Worm (Caenorhabditis elegans) whole organism, young adult: Measurements from ENCODE around the gene cht-2.

Source experiments
- B0336.3 ChIP-seq: fragments of 200-800 bp; sonication (Bioruptor generic); IDR thresholded peaks from 2 replicates; pipeline ENCODE4 v1.3.6; 2022; ENCODE audit warnings: missing genetic modification characterization, missing compliant biosample characterization
- D2030.7 ChIP-seq: fragments of 200-800 bp; sonication (Bioruptor generic); IDR thresholded peaks from 2 replicates; pipeline ENCODE4 v1.3.6; 2022; ENCODE audit warnings: missing genetic modification reagents, missing genetic modification characterization, missing compliant biosample characterization
- F52B5.7 ChIP-seq: sonication (generic microtip); optimal IDR thresholded peaks from 2 replicates; lab custom pipeline; 2016; ENCODE audit warnings: mild to moderate bottlenecking, missing genetic modification characterization, missing compliant biosample characterization
- F55B11.4 ChIP-seq: sonication (generic microtip); optimal IDR thresholded peaks from 2 replicates; lab custom pipeline; 2016; ENCODE audit warnings: missing compliant biosample characterization, missing genetic modification characterization, borderline replicate concordance; ENCODE audit not compliant: insufficient read depth
- F57A8.1 ChIP-seq: fragments of 200-800 bp; sonication (Bioruptor generic); optimal IDR thresholded peaks from 2 replicates; lab custom pipeline; 2018; ENCODE audit warnings: mild to moderate bottlenecking, missing genetic modification characterization, moderate library complexity, missing compliant biosample characterization
- Y56A3A.18 ChIP-seq: fragments of 200-800 bp; sonication (Bioruptor generic); IDR thresholded peaks from 2 replicates; pipeline ENCODE4 v1.3.6; 2022; ENCODE audit warnings: missing genetic modification reagents, missing genetic modification characterization, missing compliant biosample characterization
- akir-1 ChIP-seq: fragments of 200-800 bp; sonication (Bioruptor generic); optimal IDR thresholded peaks from 2 replicates; lab custom pipeline; 2018; ENCODE audit warnings: mild to moderate bottlenecking, missing genetic modification characterization, moderate library complexity, missing compliant biosample characterization
- aptf-3 ChIP-seq: fragments of 200-800 bp; sonication (Bioruptor generic); IDR thresholded peaks from 2 replicates; pipeline ENCODE4 v1.3.6; 2022; ENCODE audit warnings: missing genetic modification characterization, missing compliant biosample characterization
- atf-7 ChIP-seq: sonication (generic microtip); optimal IDR thresholded peaks from 2 replicates; lab custom pipeline; 2017; ENCODE audit warnings: mild to moderate bottlenecking, missing genetic modification characterization, missing compliant biosample characterization
- athp-1 ChIP-seq: sonication (generic microtip); optimal IDR thresholded peaks from 2 replicates; lab custom pipeline; 2017; ENCODE audit warnings: mild to moderate bottlenecking, missing genetic modification characterization, missing compliant biosample characterization
- attf-5 ChIP-seq: fragments of 200-800 bp; sonication (Bioruptor generic); optimal IDR thresholded peaks from 2 replicates; lab custom pipeline; 2018; ENCODE audit warnings: mild to moderate bottlenecking, missing genetic modification characterization, missing compliant biosample characterization
- bed-2 ChIP-seq: fragments of 200-800 bp; sonication (Bioruptor generic); IDR thresholded peaks from 2 replicates; pipeline ENCODE4 v1.3.6; 2022; ENCODE audit warnings: missing genetic modification reagents, missing genetic modification characterization, missing compliant biosample characterization
- cebp-1 ChIP-seq, 2 experiments: fragments of 200-800 bp in 1 of 2; sonication (Bioruptor generic) in 1 of 2; sonication (generic microtip) in 1 of 2; IDR thresholded peaks in 1 of 2; optimal IDR thresholded peaks in 1 of 2; 2 replicates each; pipeline versions ENCODE4 v1.3.6 to Lab custom; 2017 to 2022; ENCODE audit warnings: missing compliant biosample characterization in 2 of 2, missing genetic modification characterization in 2 of 2, mild to moderate bottlenecking in 1 of 2, missing genetic modification reagents in 1 of 2, moderate library complexity in 1 of 2
- chd-7 ChIP-seq: sonication (generic microtip); optimal IDR thresholded peaks from 2 replicates; lab custom pipeline; 2016; ENCODE audit warnings: mild to moderate bottlenecking, missing genetic modification characterization, moderate library complexity, missing compliant biosample characterization
- ekl-4 ChIP-seq: fragments of 200-800 bp; sonication (Bioruptor generic); IDR thresholded peaks from 2 replicates; pipeline ENCODE4 v1.3.6; 2022; ENCODE audit warnings: missing genetic modification reagents, missing genetic modification characterization, missing compliant biosample characterization
- fkh-3 ChIP-seq: sonication (generic microtip); optimal IDR thresholded peaks from 2 replicates; lab custom pipeline; 2016; ENCODE audit warnings: mild to moderate bottlenecking, missing genetic modification characterization, missing compliant biosample characterization
- hrde-1 ChIP-seq: sonication (generic microtip); optimal IDR thresholded peaks from 2 replicates; lab custom pipeline; 2016; ENCODE audit warnings: missing genetic modification characterization, mild to moderate bottlenecking, missing compliant biosample characterization, moderate library complexity, missing genotype, missing genetic modification reagents, borderline replicate concordance
- lag-1 ChIP-seq: fragments of 200-800 bp; sonication (Bioruptor generic); IDR thresholded peaks from 2 replicates; pipeline ENCODE4 v1.3.6; 2022; ENCODE audit warnings: missing genetic modification reagents, missing genetic modification characterization, missing compliant biosample characterization
- let-607 ChIP-seq, 2 experiments: fragments of 200-800 bp in 1 of 2; sonication (Bioruptor generic) in 1 of 2; sonication (generic microtip) in 1 of 2; optimal IDR thresholded peaks; 2 replicates each; lab custom pipeline; 2016 to 2018; ENCODE audit warnings: mild to moderate bottlenecking in 2 of 2, missing compliant biosample characterization in 2 of 2, missing genetic modification characterization in 2 of 2, moderate library complexity in 2 of 2, missing genotype in 1 of 2
- lin-35 ChIP-seq, 3 experiments: fragments of 150-350 bp in 2 of 3; sonication (generic microtip) in 1 of 3; optimal IDR thresholded peaks; 2 replicates each; lab custom pipeline; 2014 to 2018; ENCODE audit warnings: missing biosample characterization in 3 of 3, missing genetic modification characterization in 3 of 3, missing genetic modification reagents in 3 of 3
- mes-4 ChIP-seq: sonication (generic microtip); optimal IDR thresholded peaks from 2 replicates; lab custom pipeline; 2016; ENCODE audit warnings: missing genotype, missing genetic modification characterization, missing compliant biosample characterization
- nfya-1 ChIP-seq: sonication (generic microtip); optimal IDR thresholded peaks from 2 replicates; lab custom pipeline; 2017; ENCODE audit warnings: antibody characterized with exemption, missing compliant biosample characterization, missing genetic modification characterization, borderline replicate concordance; ENCODE audit not compliant: insufficient read depth
- nhr-120 ChIP-seq: fragments of 200-800 bp; sonication (Bioruptor generic); IDR thresholded peaks from 2 replicates; pipeline ENCODE4 v1.3.6; 2022; ENCODE audit warnings: missing genetic modification characterization, missing compliant biosample characterization
- nhr-80 ChIP-seq: sonication (generic microtip); optimal IDR thresholded peaks from 2 replicates; lab custom pipeline; 2016; ENCODE audit warnings: missing genetic modification characterization, missing compliant biosample characterization
- repo-1 ChIP-seq: sonication (generic microtip); optimal IDR thresholded peaks from 2 replicates; lab custom pipeline; 2017; ENCODE audit warnings: mild to moderate bottlenecking, missing genetic modification characterization, missing compliant biosample characterization
- snpc-1.1 ChIP-seq: sonication (generic microtip); optimal IDR thresholded peaks from 2 replicates; lab custom pipeline; 2017; ENCODE audit warnings: missing genetic modification characterization, mild to moderate bottlenecking, missing compliant biosample characterization, antibody characterized with exemption, moderate library complexity, missing genotype, missing genetic modification reagents; ENCODE audit not compliant: insufficient read depth
- snpc-1.3 ChIP-seq: sonication (generic microtip); optimal IDR thresholded peaks from 2 replicates; lab custom pipeline; 2017; ENCODE audit warnings: missing genetic modification characterization, mild to moderate bottlenecking, missing compliant biosample characterization, antibody characterized with exemption, moderate library complexity, missing genotype, missing genetic modification reagents; ENCODE audit not compliant: insufficient read depth
- snpc-4 ChIP-seq, 5 experiments: fragments of 150-350 bp in 1 of 5; sonication (generic microtip) in 4 of 5; optimal IDR thresholded peaks; 2 replicates each; lab custom pipeline; 2014 to 2018; ENCODE audit warnings: missing genetic modification characterization in 5 of 5, missing biosample characterization in 3 of 5, antibody characterized with exemption in 2 of 5, mild to moderate bottlenecking in 2 of 5, missing compliant biosample characterization in 2 of 5, missing genotype in 2 of 5, moderate library complexity in 2 of 5, missing genetic modification reagents in 1 of 5
- ztf-18 ChIP-seq: sonication (generic microtip); optimal IDR thresholded peaks from 2 replicates; lab custom pipeline; 2016; ENCODE audit warnings: missing genotype, mild to moderate bottlenecking, missing genetic modification characterization, missing compliant biosample characterization
- ztf-26 ChIP-seq: sonication (generic microtip); optimal IDR thresholded peaks from 2 replicates; lab custom pipeline; 2017; ENCODE audit warnings: missing genetic modification characterization, missing compliant biosample characterization
- ztf-3 ChIP-seq: fragments of 200-800 bp; sonication (Bioruptor generic); optimal IDR thresholded peaks from 2 replicates; lab custom pipeline; 2018; ENCODE audit warnings: mild to moderate bottlenecking, missing genetic modification characterization, missing compliant biosample characterization

Gene cht-2

DNA sequence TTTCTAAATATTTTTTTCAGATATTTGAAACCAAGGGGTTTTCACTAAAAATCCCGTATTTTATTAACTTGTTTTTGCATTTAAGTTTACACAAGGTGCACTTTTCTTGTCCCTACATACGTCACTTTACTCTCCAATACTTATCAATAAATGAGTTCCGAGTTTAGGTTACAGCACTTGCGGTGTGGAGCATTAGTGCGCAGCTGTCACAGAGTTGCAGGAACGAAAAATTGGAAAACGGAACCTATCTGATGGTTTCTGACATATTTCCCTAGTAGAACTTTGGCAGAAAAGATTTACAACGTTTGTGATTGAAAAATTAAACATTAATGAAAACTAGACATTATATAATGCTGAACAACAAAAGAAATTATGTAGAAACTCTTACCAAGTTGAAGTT is 22.6 kb upstream of the cht-2 start:
- TF ChIP-seq aptf-3 (GFP tag; lab: Robert Waterston, UW), result no peak
- no peak for TF ChIP-seq repo-1 (tag; lab: Kevin White, UChicago)
- TF ChIP-seq snpc-4 (GFP tag; optimal IDR thresholded peaks at IDR 0.05; lab: Kevin White, UChicago), result no peak
- TF ChIP-seq snpc-4 (tag; optimal IDR thresholded peaks at IDR 0.05; lab: Kevin White, UChicago), result no peak
- TF ChIP-seq F57A8.1 (GFP tag; lab: Kevin White, UChicago), result no peak
- TF ChIP-seq attf-5 (GFP tag; lab: Kevin White, UChicago), result no peak
- TF ChIP-seq mes-4 (tag; lab: Kevin White, UChicago), result no peak

DNA sequence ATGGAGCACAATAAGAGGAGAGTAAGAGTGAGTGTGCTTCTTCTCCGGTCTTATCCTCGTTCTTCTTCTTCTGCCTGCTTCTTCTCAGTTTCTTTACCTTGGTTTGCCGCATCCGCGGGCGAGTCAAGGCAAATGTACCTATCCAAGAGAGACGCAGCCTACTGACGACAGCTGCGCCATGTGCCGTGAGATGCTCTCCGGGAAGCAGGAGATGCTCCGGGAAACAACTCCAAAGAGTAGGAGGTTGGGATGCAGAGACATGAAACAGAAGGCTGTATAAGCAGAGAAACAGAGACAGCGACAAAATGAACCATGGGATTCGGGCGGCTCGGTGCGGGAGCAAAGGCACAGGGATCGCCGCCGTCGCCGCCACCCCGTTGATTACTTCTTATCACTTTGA is 21.7 kb upstream of the cht-2 start:
- TF ChIP-seq snpc-1.3 (tag; lab: Kevin White, UChicago) (no peak), F55B11.4 (tag; lab: Kevin White, UChicago) (no peak), let-607 (tag; optimal IDR thresholded peaks at IDR 0.05; lab: Kevin White, UChicago) (no peak), ztf-18 (no peak), nfya-1 (tag; lab: Kevin White, UChicago) (no peak), bed-2 (GFP tag; lab: Robert Waterston, UW) (0 out of 2 replicates have a peak, but pooled peaks have one; percentile 7), cebp-1 (GFP tag; IDR thresholded peaks at IDR 0.05; lab: Robert Waterston, UW) (no peak), cebp-1 (tag; optimal IDR thresholded peaks at IDR 0.05; lab: Kevin White, UChicago) (peak; percentile 11)

DNA sequence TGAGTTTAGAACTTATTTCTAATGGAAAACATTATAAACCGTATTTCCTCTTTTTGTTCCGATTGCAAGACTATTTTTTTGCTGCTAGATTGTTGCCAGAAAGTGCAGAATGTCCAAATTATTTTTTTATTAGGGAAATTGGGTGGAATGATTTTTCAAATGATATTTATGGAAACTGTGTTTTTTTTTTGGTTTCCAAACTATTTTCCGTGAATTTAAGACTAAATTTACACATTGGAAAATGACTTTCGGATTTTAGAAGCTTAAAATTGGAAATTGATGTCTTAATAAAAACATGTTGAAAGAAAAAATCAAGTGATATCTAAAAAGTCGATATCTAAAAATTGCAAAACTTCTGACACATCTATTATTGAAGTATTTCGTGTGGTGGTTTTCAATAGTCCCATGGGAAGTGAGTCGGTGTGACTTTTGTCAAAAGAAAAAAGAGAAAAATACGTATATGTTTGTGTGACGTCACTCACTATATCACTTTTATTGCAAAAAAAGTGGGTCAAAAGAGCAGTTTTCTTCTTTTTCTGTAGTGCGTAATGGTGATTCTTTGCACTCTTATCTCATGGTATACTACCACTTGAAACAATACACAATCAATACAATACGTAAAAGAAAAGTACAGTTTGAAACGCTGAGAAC is 16.5 kb upstream of the cht-2 start:
- TF ChIP-seq ekl-4 (GFP tag; lab: Robert Waterston, UW) (no peak), athp-1 (tag; lab: Kevin White, UChicago) (no peak), lin-35 (GFP tag; optimal IDR thresholded peaks at IDR 0.05; lab: Kevin White, UChicago) (no peak)

DNA sequence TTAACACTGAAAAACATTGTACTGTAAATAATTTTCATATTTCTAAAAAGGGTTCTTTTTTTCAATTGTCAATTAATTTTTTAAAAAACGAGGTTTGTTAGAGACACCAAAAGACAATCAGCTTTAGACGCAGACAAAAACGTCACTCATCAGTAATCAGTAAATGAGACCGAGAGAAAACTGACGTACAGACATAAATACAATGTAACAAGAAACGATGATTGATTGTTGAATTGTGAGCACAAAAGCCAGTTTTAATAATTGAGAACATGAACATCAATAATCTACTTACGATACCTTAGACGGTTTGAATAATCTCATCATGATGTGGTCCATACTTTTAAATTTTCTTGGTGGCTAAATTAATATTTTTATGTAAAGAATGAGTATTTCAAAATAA is 14.0 kb upstream of the cht-2 start:
- peak; percentile 54 for TF ChIP-seq nhr-80 (tag; lab: Kevin White, UChicago)
- no peak for TF ChIP-seq Y56A3A.18 (GFP tag; lab: Robert Waterston, UW)

DNA sequence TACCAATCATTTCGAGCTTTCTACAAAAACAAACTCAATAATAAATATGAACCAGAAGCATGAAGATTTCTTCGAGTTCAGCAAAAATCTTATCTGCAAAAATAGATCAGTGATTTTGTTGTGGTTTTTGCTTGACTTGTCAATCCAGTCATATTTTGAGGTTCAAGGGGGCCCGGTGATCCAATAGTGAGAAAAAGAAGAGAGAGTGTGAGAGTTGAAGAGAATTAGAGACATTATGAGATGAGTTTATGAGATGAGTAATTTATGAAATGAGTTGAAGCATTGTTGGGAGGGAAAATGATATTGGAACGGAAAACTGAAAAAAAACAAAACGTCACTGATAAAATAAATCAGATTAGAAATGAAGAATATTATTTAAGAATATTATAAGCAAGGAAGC is 11.8 kb upstream of the cht-2 start, which contains the start of gene T13H5.1:
Gene T13H5.1 (minus strand): TSS at position 101 of the 400 bp plus-strand sequence.
- TF ChIP-seq B0336.3 (GFP tag; lab: Robert Waterston, UW) (no peak), chd-7 (tag; lab: Kevin White, UChicago) (no peak), atf-7 (tag; lab: Kevin White, UChicago) (no peak), ztf-3 (no peak), fkh-3 (no peak), D2030.7 (GFP tag; lab: Robert Waterston, UW) (no peak), lag-1 (GFP tag; lab: Robert Waterston, UW) (no peak), snpc-4 (GFP tag; optimal IDR thresholded peaks at IDR 0.05; lab: Kevin White, UChicago) (no peak), snpc-4 (tag; optimal IDR thresholded peaks at IDR 0.05; lab: Kevin White, UChicago) (no peak), lin-35 (GFP tag; optimal IDR thresholded peaks at IDR 0.05; lab: Kevin White, UChicago) (no peak), F52B5.7 (no peak), snpc-1.1 (tag; lab: Kevin White, UChicago) (no peak), Y56A3A.18 (GFP tag; lab: Robert Waterston, UW) (no peak), nhr-120 (no peak), akir-1 (GFP tag; lab: Kevin White, UChicago) (no peak), hrde-1 (tag; lab: Kevin White, UChicago) (no peak), ztf-26 (no peak)
- TF ChIP-seq, all 124 proteins: peak for 0
